Worm (Caenorhabditis elegans) whole organism, L3 larva: ENCODE data around the gene gadr-2.

Source experiments
- aly-2 ChIP-seq: fragments of 150-350 bp; optimal IDR thresholded peaks from 2 replicates; lab custom pipeline; 2014; ENCODE audit warnings: missing biosample characterization, missing genetic modification characterization
- elt-1 ChIP-seq: fragments of 150-350 bp; optimal IDR thresholded peaks from 2 replicates; lab custom pipeline; 2014; ENCODE audit warnings: missing biosample characterization, missing genetic modification characterization
- mml-1 ChIP-seq: fragments of 150-350 bp; sonication (generic microtip); optimal IDR thresholded peaks from 3 replicates; lab custom pipeline; 2014; ENCODE audit warnings: missing biosample characterization, missing genetic modification characterization
- nhr-12 ChIP-seq: fragments of 150-350 bp; optimal IDR thresholded peaks from 2 replicates; lab custom pipeline; 2014; ENCODE audit warnings: missing biosample characterization, missing genetic modification characterization
- nhr-43 ChIP-seq: sonication (generic microtip); optimal IDR thresholded peaks from 2 replicates; lab custom pipeline; 2016; ENCODE audit warnings: mild to moderate bottlenecking, missing genetic modification characterization, missing compliant biosample characterization; ENCODE audit not compliant: poor library complexity, severe bottlenecking
- pqm-1 ChIP-seq: fragments of 150-350 bp; optimal IDR thresholded peaks from 2 replicates; lab custom pipeline; 2017; ENCODE audit warnings: missing biosample characterization, missing genetic modification characterization, inconsistent platforms

DNA sequence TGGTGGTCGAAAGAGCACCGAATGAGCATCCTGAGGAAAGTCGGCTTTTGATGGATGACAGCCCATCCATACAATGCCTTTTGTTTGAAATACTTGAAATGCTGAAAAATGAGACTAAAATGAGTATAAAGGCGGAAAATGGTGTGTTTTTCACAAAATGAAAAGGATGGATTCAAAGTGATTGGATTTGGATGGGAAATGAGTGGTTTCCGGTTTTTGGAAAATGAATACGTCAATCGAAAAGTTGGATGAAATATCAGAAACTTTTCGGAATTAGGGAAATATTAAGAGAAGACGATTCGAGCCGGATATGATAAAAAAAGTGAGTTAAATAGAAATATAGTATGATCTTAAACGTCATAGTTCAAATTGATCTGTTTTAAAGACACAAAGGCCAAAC is 17.5 kb downstream of the gadr-2 start, which contains the start of gene F38E11.6:
- TF ChIP-seq nhr-12 (tag; lab: Kevin White, UChicago) (no peak), nhr-43 (tag; lab: Kevin White, UChicago) (no peak), aly-2 (tag; lab: Kevin White, UChicago) (no peak), mml-1 (tag; lab: Kevin White, UChicago) (no peak), elt-1 (tag; lab: Kevin White, UChicago) (no peak), pqm-1 (tag; lab: Kevin White, UChicago) (no peak)
